Worm (Caenorhabditis elegans) whole organism, early embryonic: ENCODE measurements around the gene C03B1.5.

Source experiments
- B0310.2 ChIP-seq: sonication (generic microtip); optimal IDR thresholded peaks from 2 replicates; lab custom pipeline; 2016; ENCODE audit warnings: mild to moderate bottlenecking, missing genetic modification characterization, missing compliant biosample characterization
- aly-1 ChIP-seq: sonication (generic microtip); optimal IDR thresholded peaks from 2 replicates; lab custom pipeline; 2016; ENCODE audit warnings: missing genetic modification characterization, missing compliant biosample characterization
- ama-1 ChIP-seq: fragments of 150-350 bp; optimal IDR thresholded peaks from 2 replicates; lab custom pipeline; 2014
- flt-1 ChIP-seq: fragments of 200-800 bp; sonication (Bioruptor generic); IDR thresholded peaks from 2 replicates; pipeline ENCODE4 v1.3.6; 2022; ENCODE audit warnings: missing genetic modification characterization, missing compliant biosample characterization
- hmbx-1 ChIP-seq: sonication (generic microtip); optimal IDR thresholded peaks from 2 replicates; lab custom pipeline; 2016; ENCODE audit warnings: mild to moderate bottlenecking, missing genetic modification characterization, missing compliant biosample characterization
- hmg-4 ChIP-seq: fragments of 200-800 bp; sonication (Bioruptor generic); optimal IDR thresholded peaks from 2 replicates; lab custom pipeline; 2018; ENCODE audit warnings: mild to moderate bottlenecking, missing genetic modification characterization, missing compliant biosample characterization
- hnd-1 ChIP-seq: sonication (generic microtip); optimal IDR thresholded peaks from 2 replicates; lab custom pipeline; 2016; ENCODE audit warnings: missing genetic modification characterization, missing compliant biosample characterization
- pes-1 ChIP-seq: fragments of 200-800 bp; sonication (Bioruptor generic); IDR thresholded peaks from 2 replicates; pipeline ENCODE4 v1.3.6; 2022; ENCODE audit warnings: missing genetic modification reagents, missing genetic modification characterization, missing compliant biosample characterization
- scrt-1 ChIP-seq: fragments of 200-800 bp; sonication (Bioruptor generic); IDR thresholded peaks from 2 replicates; pipeline ENCODE4 v1.3.6; 2022; ENCODE audit warnings: missing genetic modification characterization, missing compliant biosample characterization
- sea-1 ChIP-seq: fragments of 200-800 bp; sonication (Bioruptor generic); conservative IDR thresholded peaks from 2 replicates; pipeline ENCODE4 v1.3.6; 2022; ENCODE audit warnings: missing genetic modification characterization, missing compliant biosample characterization
- tbx-11 ChIP-seq: fragments of 200-800 bp; sonication (Bioruptor generic); IDR thresholded peaks from 2 replicates; pipeline ENCODE4 v1.3.6; 2022; ENCODE audit warnings: missing genetic modification characterization, missing compliant biosample characterization

ce11 chrX:6373348-6373747 is 18.0 kb downstream of the C03B1.5 start, which contains the start of gene C03B1.17:
- TF ChIP-seq scrt-1, result no peak
- no peak for TF ChIP-seq flt-1 (GFP tag; lab: Robert Waterston, UW)
- no peak for TF ChIP-seq ama-1 (lab: Kevin White, UChicago)
- TF ChIP-seq tbx-11, result no peak
- no peak for TF ChIP-seq hmg-4 (GFP tag; lab: Kevin White, UChicago)
- TF ChIP-seq hmbx-1 (tag; lab: Kevin White, UChicago), result no peak
- no peak for TF ChIP-seq B0310.2 (tag; lab: Kevin White, UChicago)
- no peak for TF ChIP-seq sea-1 (GFP tag; lab: Robert Waterston, UW)
- no peak for TF ChIP-seq pes-1 (GFP tag; lab: Robert Waterston, UW)
- TF ChIP-seq aly-1 (tag; lab: Kevin White, UChicago), result no peak
- no peak for TF ChIP-seq hnd-1 (tag; lab: Kevin White, UChicago)
